Fruit fly (Drosophila melanogaster): Measurements from ENCODE around the gene Slimp.
A peak's percentile ranks its signal among the peaks of the same experiment; 100 is the strongest.

- peak; percentile 89 for TF ChIP-seq rgr (GFP tag; optimal IDR thresholded peaks at IDR 0.05)
- no peak for TF ChIP-seq Myc (optimal IDR thresholded peaks at IDR 0.05)
- peak; percentile 83 for TF ChIP-seq OdsH (GFP tag; optimal IDR thresholded peaks at IDR 0.05)
- peak; percentile 58 for TF ChIP-seq ey (GFP tag; optimal IDR thresholded peaks at IDR 0.05)
- TF ChIP-seq Abd-B (GFP tag; optimal IDR thresholded peaks at IDR 0.05), result no peak
- TF ChIP-seq dl (GFP tag; optimal IDR thresholded peaks at IDR 0.05; ENCODE audit: insufficient read depth in 1 of 2, partially characterized antibody in 2 of 2), result no peak
- peak; percentile 74 for TF ChIP-seq woc (GFP tag; optimal IDR thresholded peaks at IDR 0.05)
- TF ChIP-seq pan (optimal IDR thresholded peaks at IDR 0.05), result no peak
- no peak for TF ChIP-seq fru (GFP tag; optimal IDR thresholded peaks at IDR 0.05)
- TF ChIP-seq Rel (GFP tag; optimal IDR thresholded peaks at IDR 0.05), result no peak
- TF ChIP-seq Rel (tag; optimal IDR thresholded peaks at IDR 0.05), result peak; percentile 71
- no peak for TF ChIP-seq CrebA (GFP tag; optimal IDR thresholded peaks at IDR 0.05; ENCODE audit: borderline replicate concordance)
These were observed 12.5 kb upstream of the Slimp start, which contains the start of the genes Myo95E and TBC1d7 for dm6 chr3R:24161173-24161811.

Data from whole organism, wandering third instar larva.